Worm (Caenorhabditis elegans): ENCODE results near the gene F36H1.3.

The F36H1.3 gene

ce11 chrIV:11044377-11044776, 5.6 kb upstream of the F36H1.3 start:
- TF ChIP-seq unc-130 (GFP tag; optimal IDR thresholded peaks at IDR 0.05) (no peak), unc-62 (GFP tag; optimal IDR thresholded peaks at IDR 0.05 in 1 of 2) (peak in 1 of 2 experiments; percentile 96), unc-62 (tag; optimal IDR thresholded peaks at IDR 0.05) (no peak)

- no peak for TF ChIP-seq ceh-62 (tag; optimal IDR thresholded peaks at IDR 0.05)
- TF ChIP-seq daf-16 (GFP tag; optimal IDR thresholded peaks at IDR 0.05): no peak
- TF ChIP-seq daf-16 (tag; optimal IDR thresholded peaks at IDR 0.05): no peak
- no peak for TF ChIP-seq Y5F2A.4 (GFP tag; optimal IDR thresholded peaks at IDR 0.05)
- TF ChIP-seq pqm-1 (tag; optimal IDR thresholded peaks at IDR 0.05): no peak
- no peak for TF ChIP-seq tag-97 (GFP tag; IDR thresholded peaks at IDR 0.05)
- TF ChIP-seq ceh-32 (tag; optimal IDR thresholded peaks at IDR 0.05; ENCODE audit: poor library complexity): no peak
- no peak for TF ChIP-seq skn-1 (tag; optimal IDR thresholded peaks at IDR 0.05)
- no peak for TF ChIP-seq nhr-25 (tag; optimal IDR thresholded peaks at IDR 0.05; ENCODE audit: borderline replicate concordance, insufficient read depth)
- no peak for TF ChIP-seq ztf-7 (tag; optimal IDR thresholded peaks at IDR 0.05)
- TF ChIP-seq gei-8 (GFP tag; optimal IDR thresholded peaks at IDR 0.05): no peak
- no peak for TF ChIP-seq daf-8 (GFP tag; IDR thresholded peaks at IDR 0.05)
- TF ChIP-seq vab-7 (GFP tag; IDR thresholded peaks at IDR 0.05): no peak
- no peak for TF ChIP-seq ctbp-1 (GFP tag; IDR thresholded peaks at IDR 0.05)
- TF ChIP-seq dve-1 (tag; optimal IDR thresholded peaks at IDR 0.05; ENCODE audit: insufficient read depth): no peak
- TF ChIP-seq Y105C5A.15 (GFP tag; IDR thresholded peaks at IDR 0.05): no peak
- no peak for TF ChIP-seq daf-19 (GFP tag; conservative IDR thresholded peaks at IDR 0.05)
- TF ChIP-seq mes-2 (tag; optimal IDR thresholded peaks at IDR 0.05; ENCODE audit: poor library complexity, severe bottlenecking): no peak
Observed at ce11 chrIV:11048871-11049270, 1.1 kb upstream of the F36H1.3 start, which contains the start of gene F36H1.11. Gene F36H1.11 (plus strand): TSS chrIV:11049171.

- TF ChIP-seq saeg-2 (GFP tag; IDR thresholded peaks at IDR 0.05): no peak
- TF ChIP-seq unc-62 (GFP tag; optimal IDR thresholded peaks at IDR 0.05 in 1 of 2): peak in 1 of 2 experiments; percentile 91
- no peak for TF ChIP-seq unc-62 (tag; optimal IDR thresholded peaks at IDR 0.05)
Observed at ce11 chrIV:11051963-11052362, 2.0 kb downstream of the F36H1.3 start.

DNA sequence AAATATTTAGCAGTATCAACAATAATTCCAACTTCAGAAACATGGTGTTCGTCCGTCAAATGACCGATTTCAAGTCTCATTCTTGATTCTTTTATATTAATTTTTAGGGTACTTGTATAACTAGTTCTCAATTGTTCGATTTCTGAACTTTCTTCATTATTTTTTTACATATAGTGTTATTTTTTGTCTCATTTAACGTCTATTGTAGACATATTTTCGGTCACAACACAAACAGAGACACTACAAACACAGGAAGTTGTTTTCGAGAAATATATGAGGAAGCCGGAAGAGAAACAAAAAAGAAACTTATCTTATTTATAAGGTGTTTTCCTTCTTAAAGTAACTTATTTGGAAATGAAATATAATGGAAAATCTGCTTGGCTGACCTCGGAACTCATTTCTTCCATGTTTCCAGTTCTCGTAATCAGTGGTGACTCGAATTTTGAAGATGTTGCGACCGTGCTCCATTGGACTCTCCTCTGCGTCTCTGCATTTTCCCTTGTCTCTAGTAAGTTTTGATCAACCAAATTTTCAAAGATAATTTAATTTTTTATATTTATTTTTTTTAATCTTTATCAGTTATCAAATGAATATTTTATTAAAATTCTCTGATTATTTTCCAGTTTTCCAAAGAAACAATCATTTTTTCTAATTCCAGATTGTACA, 3.9 kb downstream of the F36H1.3 start, which contains the start of the genes F36H1.12 and lin-3:
F36H1.12 (minus strand) TSS at position 51 of the 666 bp plus-strand sequence.
lin-3 (plus strand) TSS at position 657 of the 666 bp plus-strand sequence.
- peak; percentile 85 for TF ChIP-seq lin-38 (GFP tag; IDR thresholded peaks at IDR 0.05)
- TF ChIP-seq dmd-8 (GFP tag; IDR thresholded peaks at IDR 0.05): no peak
- no peak for TF ChIP-seq lin-1 (GFP tag; IDR thresholded peaks at IDR 0.05)
- no peak for TF ChIP-seq nhr-102 (tag; optimal IDR thresholded peaks at IDR 0.05)
- TF ChIP-seq zip-2 (tag; optimal IDR thresholded peaks at IDR 0.05): no peak
- TF ChIP-seq F44E2.7 (GFP tag; IDR thresholded peaks at IDR 0.05): no peak
- no peak for TF ChIP-seq zag-1 (tag; optimal IDR thresholded peaks at IDR 0.05)
- TF ChIP-seq daf-12 (tag; optimal IDR thresholded peaks at IDR 0.05): no peak
- no peak for TF ChIP-seq fos-1 (tag; optimal IDR thresholded peaks at IDR 0.05)
- TF ChIP-seq dve-1 (tag; optimal IDR thresholded peaks at IDR 0.05; ENCODE audit: insufficient read depth): no peak
- no peak for TF ChIP-seq madf-5 (GFP tag; IDR thresholded peaks at IDR 0.05)
- TF ChIP-seq lim-7 (GFP tag; IDR thresholded peaks at IDR 0.05): no peak
- TF ChIP-seq ceh-44 (GFP tag; IDR thresholded peaks at IDR 0.05): 0 out of 2 replicates have a peak, but pooled peaks have one; percentile 31
- peak; percentile 19 for TF ChIP-seq unc-130 (GFP tag; optimal IDR thresholded peaks at IDR 0.05)
- TF ChIP-seq mxl-3 (GFP tag; optimal IDR thresholded peaks at IDR 0.05): no peak
- TF ChIP-seq D1046.2 (GFP tag; IDR thresholded peaks at IDR 0.05): no peak
- no peak for TF ChIP-seq duxl-1 (tag; optimal IDR thresholded peaks at IDR 0.05; ENCODE audit: poor library complexity)
- TF ChIP-seq nhr-11 (tag; optimal IDR thresholded peaks at IDR 0.05): no peak
- TF ChIP-seq pha-4 (GFP tag; IDR thresholded peaks at IDR 0.05): no peak
- no peak for TF ChIP-seq pha-4 (tag; optimal IDR thresholded peaks at IDR 0.05)
